Worm (Caenorhabditis elegans) whole organism, L4/young adult: ENCODE data around the gene col-87.

Experiments
- W03F9.2 ChIP-seq: fragments of 150-350 bp; optimal IDR thresholded peaks from 2 replicates; lab custom pipeline; 2014; ENCODE audit warnings: missing biosample characterization, missing genetic modification characterization
- dao-5 ChIP-seq: sonication (generic microtip); optimal IDR thresholded peaks from 2 replicates; lab custom pipeline; 2016; ENCODE audit warnings: missing genotype, missing genetic modification characterization, moderate library complexity, missing compliant biosample characterization
- him-1 ChIP-seq: sonication (generic microtip); optimal IDR thresholded peaks from 2 replicates; lab custom pipeline; 2016; ENCODE audit warnings: missing genotype, missing genetic modification reagents, missing genetic modification characterization, missing compliant biosample characterization

col-87 gene

DNA sequence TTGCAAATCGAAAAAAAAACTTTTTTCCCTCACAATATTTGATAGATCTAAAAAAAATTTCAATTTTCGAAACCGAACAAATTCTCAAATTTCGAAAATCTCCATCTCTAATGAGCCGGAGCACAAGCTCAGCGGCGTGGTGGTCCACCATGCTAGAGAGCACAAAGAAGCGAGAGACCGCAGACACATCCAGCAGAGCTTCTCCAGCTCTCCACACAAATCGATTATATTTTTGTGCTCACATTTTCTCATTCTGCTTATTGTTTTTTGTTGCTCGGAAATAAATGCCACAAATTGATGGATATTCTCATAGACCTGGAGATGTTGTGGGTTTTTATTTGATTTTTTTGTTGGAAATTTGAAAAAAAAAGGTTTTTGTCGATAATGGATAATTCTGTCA is 7.6 kb upstream of the col-87 start:
- no peak for TF ChIP-seq W03F9.2 (tag; lab: Kevin White, UChicago)
- no peak for TF ChIP-seq dao-5 (tag; lab: Kevin White, UChicago)
- no peak for TF ChIP-seq him-1 (tag; lab: Kevin White, UChicago)

DNA sequence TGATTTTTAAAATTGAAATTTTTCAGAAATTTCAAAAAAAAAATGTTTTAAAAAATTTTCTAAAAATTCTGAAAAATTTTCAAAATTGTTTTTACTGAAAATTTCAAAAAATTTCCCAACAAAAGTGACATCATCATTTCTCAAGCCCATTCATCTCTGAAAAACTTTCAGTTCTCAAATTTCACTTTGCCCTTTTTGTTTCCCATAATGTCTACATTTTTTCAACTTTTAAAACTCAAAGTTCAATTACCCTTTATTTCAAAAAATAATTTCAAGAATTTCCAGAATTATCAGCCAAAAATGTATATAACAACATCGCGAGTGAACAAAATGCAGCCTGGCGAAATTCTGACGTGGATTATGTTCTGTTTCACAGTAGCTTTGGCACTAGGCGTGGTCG is 6.5 kb upstream of the col-87 start, which contains the start of gene bkip-1:
TSS of gene bkip-1 (plus strand) at position 301 of the 400 bp plus-strand sequence.
- TF ChIP-seq W03F9.2 (tag; lab: Kevin White, UChicago), result no peak
- no peak for TF ChIP-seq him-1 (tag; lab: Kevin White, UChicago)
- no peak for TF ChIP-seq dao-5 (tag; lab: Kevin White, UChicago)

DNA sequence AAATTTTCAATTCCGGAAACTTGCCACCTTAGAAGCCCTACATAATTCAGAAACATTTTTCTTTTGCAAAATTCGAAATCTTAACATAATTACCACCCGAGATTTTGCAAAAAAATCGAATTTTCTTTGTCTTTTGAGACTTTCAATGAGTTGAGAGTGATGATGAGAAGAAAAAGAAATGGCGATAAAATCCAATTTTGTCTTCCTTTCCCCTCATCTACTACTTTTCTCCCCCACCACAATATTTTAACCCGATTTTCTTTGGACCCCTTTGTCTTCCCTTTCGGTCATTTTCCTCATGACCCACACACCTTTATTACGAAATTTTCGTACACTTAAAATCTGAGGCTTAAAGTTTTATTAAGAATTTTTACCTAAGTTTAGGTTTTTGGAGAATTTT is 3.9 kb upstream of the col-87 start:
- TF ChIP-seq dao-5 (tag; lab: Kevin White, UChicago) (no peak), him-1 (tag; lab: Kevin White, UChicago) (no peak), W03F9.2 (tag; lab: Kevin White, UChicago) (no peak)

DNA sequence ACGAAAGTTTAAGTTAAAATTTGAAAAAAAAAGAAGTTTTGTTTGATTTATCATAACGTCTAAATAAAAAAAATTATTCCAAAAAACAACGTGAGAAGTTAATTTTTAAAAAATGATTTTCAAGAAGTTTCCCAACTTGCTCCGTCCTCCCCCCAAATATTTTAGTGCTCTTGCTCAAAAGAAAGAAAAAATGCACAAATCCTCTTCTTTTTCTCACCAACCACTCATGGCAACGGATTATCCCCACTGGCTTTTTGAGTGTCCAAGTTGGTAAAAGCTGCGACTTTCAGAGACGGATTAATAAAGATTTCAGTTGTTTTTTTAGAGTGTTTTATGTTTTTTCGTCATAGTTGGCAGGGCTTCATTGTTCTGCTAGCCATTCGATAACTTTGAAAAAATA is 3.0 kb upstream of the col-87 start, which contains the start of gene Y39G8C.2:
TSS of gene Y39G8C.2 (minus strand) at position 101 of the 400 bp plus-strand sequence.
- TF ChIP-seq him-1 (tag; lab: Kevin White, UChicago), result no peak
- TF ChIP-seq W03F9.2 (tag; lab: Kevin White, UChicago), result no peak
- no peak for TF ChIP-seq dao-5 (tag; lab: Kevin White, UChicago)

DNA sequence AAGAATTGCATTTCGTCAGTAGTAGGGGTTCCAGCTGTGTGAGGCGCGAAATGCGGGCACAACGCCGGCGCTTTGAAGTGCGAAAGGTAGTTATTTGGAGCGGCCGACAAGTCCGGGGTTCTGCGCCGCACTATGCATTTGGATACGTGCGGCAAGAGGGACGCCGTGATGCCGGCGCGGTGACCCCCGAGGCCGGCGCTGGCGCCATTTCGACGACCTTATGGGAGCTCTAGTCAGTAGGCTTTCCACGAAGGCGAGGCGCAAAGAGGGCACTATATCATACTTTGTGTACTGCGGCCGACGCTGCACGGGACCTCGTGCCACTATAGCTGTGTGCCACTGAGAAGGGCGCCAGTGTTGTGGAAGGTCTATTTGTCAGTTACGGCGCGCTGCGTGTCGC is 2.3 kb upstream of the col-87 start:
- TF ChIP-seq him-1 (tag; lab: Kevin White, UChicago), result no peak
- no peak for TF ChIP-seq dao-5 (tag; lab: Kevin White, UChicago)
- no peak for TF ChIP-seq W03F9.2 (tag; lab: Kevin White, UChicago)

DNA sequence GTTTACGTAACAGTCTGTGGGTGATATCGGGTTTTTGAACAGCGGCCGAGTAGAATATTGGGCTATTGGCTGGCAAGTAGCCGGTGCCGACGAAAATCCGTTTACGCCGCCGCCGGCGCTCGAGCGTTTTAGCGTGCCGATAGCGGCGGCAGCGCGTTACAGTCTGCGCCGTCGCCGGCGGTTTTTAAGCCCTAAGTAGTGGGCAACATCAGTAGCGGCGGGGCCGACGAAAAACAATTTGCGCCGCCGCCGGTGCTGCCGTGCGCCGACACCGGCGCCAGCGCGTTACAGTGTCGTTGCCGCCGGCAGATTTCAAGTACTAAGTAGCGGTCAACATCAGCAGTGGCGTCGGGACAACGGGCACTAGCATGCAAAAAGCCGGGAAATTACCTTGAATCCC is 1.4 kb upstream of the col-87 start:
- TF ChIP-seq W03F9.2 (tag; lab: Kevin White, UChicago) (no peak), dao-5 (tag; lab: Kevin White, UChicago) (no peak), him-1 (tag; lab: Kevin White, UChicago) (no peak)

DNA sequence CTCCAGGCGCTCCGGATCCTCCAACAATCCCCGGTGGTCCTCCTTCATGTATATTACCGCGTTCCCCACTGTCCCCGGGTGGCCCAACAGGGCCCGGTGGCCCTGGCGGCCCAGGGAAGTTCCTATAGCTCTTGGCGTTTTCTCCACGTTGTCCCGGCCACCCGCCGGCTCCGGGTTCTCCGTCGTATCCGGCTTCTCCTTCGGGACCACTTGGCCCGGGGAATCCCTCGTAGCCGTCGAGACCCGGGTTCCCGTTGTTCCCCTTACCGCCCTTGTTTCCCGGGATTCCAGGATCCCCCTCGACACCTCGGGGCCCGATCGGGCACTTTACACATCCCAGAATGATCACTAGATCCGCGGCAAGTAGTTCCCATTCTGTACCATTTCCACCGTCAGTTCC is 3.3 kb downstream of the col-87 start:
- TF ChIP-seq him-1 (tag; lab: Kevin White, UChicago), result no peak
- TF ChIP-seq dao-5 (tag; lab: Kevin White, UChicago), result no peak
- TF ChIP-seq W03F9.2 (tag; lab: Kevin White, UChicago), result no peak

DNA sequence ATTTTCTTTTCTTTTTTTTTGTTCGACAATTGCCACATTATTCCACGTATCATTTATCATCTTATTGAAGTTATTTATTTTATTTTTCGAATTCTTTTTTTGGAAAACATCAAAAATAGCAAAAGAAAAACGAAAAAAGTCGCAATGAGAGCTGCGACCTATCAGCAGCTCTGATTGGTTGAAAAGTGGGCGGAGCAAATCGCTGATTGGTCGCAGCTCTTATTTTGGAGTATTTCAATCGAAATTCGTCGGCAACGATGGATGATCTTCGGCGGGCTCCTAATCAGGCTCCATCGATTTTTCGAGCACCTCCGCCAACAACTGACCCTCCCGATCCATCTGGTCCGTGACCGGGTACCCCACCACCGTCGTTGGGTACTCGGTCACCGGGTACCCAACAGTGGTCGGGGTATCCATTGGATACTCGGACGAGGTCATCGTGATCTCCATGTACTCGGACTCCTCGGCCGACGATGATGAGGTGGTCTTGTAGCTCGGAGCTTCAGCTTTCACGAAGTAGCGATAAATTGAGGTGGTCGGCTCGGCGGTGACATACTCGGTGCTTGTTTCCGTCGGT is 4.6 kb downstream of the col-87 start:
- TF ChIP-seq dao-5 (tag; lab: Kevin White, UChicago) (no peak), him-1 (tag; lab: Kevin White, UChicago) (no peak), W03F9.2 (tag; lab: Kevin White, UChicago) (no peak)

DNA sequence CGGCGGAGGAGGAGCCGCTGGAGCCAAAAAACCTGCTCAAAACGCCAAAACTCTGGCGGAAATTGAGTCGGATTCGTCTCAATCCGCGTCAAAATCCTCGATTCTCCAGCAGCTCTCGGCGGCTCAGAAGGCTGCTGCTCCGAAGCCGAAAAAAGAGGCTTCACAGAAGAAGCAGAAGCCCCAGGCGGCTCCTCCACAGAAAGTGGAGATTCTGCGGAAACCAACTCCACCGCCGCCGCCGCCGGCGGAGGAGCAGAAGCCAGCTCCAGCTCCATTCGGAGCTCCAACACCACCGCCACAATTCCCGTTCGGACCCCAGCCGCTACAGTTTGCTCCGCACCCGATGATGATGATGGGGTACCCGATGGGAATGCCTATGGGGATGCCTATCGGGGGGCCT is 7.6 kb downstream of the col-87 start:
- no peak for TF ChIP-seq dao-5 (tag; lab: Kevin White, UChicago)
- no peak for TF ChIP-seq him-1 (tag; lab: Kevin White, UChicago)
- TF ChIP-seq W03F9.2 (tag; lab: Kevin White, UChicago), result no peak

DNA sequence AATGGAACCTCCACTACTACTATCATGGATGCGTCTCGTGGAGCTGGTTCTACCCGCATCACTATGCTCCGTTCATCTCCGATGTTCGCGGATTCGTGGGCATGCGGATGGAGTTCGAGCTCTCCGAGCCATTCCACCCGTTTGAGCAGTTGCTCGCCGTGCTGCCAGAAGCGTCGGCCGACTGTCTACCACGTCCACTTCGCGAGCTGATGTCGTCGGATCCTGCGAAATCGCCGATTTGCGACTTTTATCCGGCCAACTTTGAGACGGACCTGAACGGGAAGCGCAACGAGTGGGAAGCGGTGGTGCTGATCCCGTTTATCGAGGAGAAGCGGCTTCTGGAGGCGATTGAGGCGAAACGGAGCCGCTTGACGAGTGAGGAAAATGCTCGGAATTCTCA is 16.7 kb downstream of the col-87 start:
- no peak for TF ChIP-seq dao-5 (tag; lab: Kevin White, UChicago)
- TF ChIP-seq him-1 (tag; lab: Kevin White, UChicago), result no peak
- no peak for TF ChIP-seq W03F9.2 (tag; lab: Kevin White, UChicago)

DNA sequence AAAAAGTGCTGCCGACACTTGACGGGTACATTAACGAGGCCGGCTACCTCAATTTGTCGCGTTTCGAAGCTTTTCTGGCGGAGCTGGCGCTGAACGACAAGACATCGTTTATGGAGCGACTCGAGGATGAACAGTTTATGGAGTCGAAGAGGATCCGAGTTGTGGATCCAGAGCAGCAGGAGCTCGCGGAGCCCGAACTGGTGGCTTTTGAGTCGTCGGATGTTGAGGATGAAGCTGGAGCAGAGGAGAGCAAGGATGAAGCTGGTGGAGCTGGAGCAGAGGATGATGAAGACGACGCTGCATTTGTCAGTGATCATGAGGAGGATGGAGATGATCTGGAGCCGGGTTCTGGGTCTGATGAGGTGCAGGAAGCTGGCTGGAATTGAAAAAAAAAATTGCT is 19.7 kb downstream of the col-87 start:
- TF ChIP-seq W03F9.2 (tag; lab: Kevin White, UChicago) (no peak), him-1 (tag; lab: Kevin White, UChicago) (no peak), dao-5 (tag; lab: Kevin White, UChicago) (no peak)

DNA sequence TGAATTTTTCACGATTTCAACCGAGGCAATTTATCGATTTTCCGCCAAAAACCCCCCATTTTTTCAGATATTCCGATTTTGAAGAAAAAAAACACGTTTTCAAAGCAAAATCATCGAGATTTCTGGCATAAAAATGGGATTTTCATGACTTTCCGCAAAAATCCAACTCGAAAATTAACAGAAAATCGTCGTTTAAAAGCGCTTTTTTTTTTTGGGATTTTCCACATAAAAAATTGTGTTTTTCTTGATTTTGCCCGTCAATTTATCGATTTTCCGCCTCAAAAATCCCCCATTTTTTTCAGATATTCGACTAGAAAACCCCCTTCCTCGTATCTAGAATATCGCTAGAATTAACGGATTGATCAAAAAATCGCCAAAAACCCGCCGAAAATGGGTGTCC is 25.9 kb downstream of the col-87 start, which contains the start of gene xrn-1:
TSS of gene xrn-1 (plus strand) at position 301 of the 400 bp plus-strand sequence.
- TF ChIP-seq dao-5 (tag; lab: Kevin White, UChicago) (no peak), him-1 (tag; lab: Kevin White, UChicago) (no peak), W03F9.2 (tag; lab: Kevin White, UChicago) (no peak)

DNA sequence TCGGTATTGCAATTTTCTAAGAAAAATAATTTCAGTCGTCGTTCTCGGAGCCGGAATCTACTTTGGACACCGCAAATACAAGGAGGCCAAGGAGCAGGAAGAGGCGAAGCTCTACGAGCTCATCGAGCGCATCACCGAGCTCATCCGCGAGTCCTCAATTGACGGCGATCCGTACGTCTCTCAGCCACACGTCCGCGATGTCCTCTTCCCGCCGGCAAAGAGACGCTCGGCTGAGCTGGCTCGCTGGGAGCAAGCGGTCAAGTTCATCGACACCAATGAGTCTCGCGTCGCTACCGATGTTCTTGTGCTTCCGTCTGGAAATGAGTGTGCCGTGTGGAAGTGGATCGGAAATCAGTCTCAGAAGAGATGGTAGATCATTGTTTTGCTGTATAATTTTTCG is 29.0 kb downstream of the col-87 start:
- no peak for TF ChIP-seq him-1 (tag; lab: Kevin White, UChicago)
- no peak for TF ChIP-seq W03F9.2 (tag; lab: Kevin White, UChicago)
- TF ChIP-seq dao-5 (tag; lab: Kevin White, UChicago), result no peak

DNA sequence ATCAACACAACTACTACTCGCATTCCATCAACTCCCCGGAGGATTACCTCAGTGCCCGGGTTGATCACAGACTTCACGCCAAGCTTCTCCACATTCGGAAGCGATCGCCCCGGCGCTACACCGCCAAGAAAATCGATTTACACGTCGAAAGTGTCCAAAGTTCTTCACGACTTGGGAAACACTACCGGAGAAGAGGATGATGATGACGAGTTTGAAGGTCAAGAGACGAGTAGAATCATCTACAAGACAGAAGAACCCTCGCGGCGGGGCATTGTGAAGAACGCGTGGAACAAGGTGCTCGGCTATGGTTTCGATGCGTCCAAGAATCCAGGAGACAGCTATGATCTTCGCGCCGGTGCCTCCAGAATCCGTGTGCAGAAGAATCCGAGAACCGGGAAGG is 30.4 kb downstream of the col-87 start:
- TF ChIP-seq W03F9.2 (tag; lab: Kevin White, UChicago) (no peak), dao-5 (tag; lab: Kevin White, UChicago) (no peak), him-1 (tag; lab: Kevin White, UChicago) (no peak)
